Fruit fly (Drosophila melanogaster) whole organism, embryonic: Measurements from ENCODE around the gene mino.
A peak's percentile ranks its signal among the peaks of the same experiment; 100 is the strongest.

Experiments
- Aef1 ChIP-seq: fragments of 200-800 bp; sonication (Bioruptor generic); IDR thresholded peaks from 3 replicates; pipeline ENCODE4 v1.3.6; 2022; ENCODE audit warnings: missing biosample characterization, missing genetic modification characterization
- B-H2 ChIP-seq: fragments of 200-800 bp; sonication (Bioruptor generic); optimal IDR thresholded peaks from 2 replicates; lab custom pipeline; 2018; ENCODE audit warnings: missing biosample characterization, mild to moderate bottlenecking, missing genetic modification characterization
- Blimp-1 ChIP-seq: fragments of 200-800 bp; sonication (Bioruptor generic); optimal IDR thresholded peaks from 3 replicates; lab custom pipeline; 2018; ENCODE audit warnings: missing biosample characterization, missing genetic modification characterization, mild to moderate bottlenecking, moderate library complexity, missing genetic modification reagents
- CG10267 ChIP-seq: fragments of 200-800 bp; sonication (Bioruptor generic); optimal IDR thresholded peaks from 2 replicates; lab custom pipeline; 2018; ENCODE audit warnings: missing biosample characterization, mild to moderate bottlenecking, missing genetic modification characterization, moderate library complexity
- CG10979 ChIP-seq: fragments of 200-800 bp; sonication (Bioruptor generic); optimal IDR thresholded peaks from 2 replicates; lab custom pipeline; 2018; ENCODE audit warnings: missing biosample characterization, mild to moderate bottlenecking, missing genetic modification characterization, moderate library complexity
- CG12299 ChIP-seq: fragments of 200-800 bp; sonication (Bioruptor generic); optimal IDR thresholded peaks from 2 replicates; lab custom pipeline; 2018; ENCODE audit warnings: missing biosample characterization, mild to moderate bottlenecking, missing genetic modification characterization
- CG12391 ChIP-seq: fragments of 200-800 bp; sonication (Bioruptor generic); optimal IDR thresholded peaks from 3 replicates; lab custom pipeline; 2018; ENCODE audit warnings: missing biosample characterization, mild to moderate bottlenecking, missing genetic modification characterization, moderate library complexity
- CG12659 ChIP-seq: fragments of 200-800 bp; sonication (Bioruptor generic); optimal IDR thresholded peaks from 3 replicates; lab custom pipeline; 2017; ENCODE audit warnings: mild to moderate bottlenecking, missing biosample characterization, missing genetic modification reagents, missing genetic modification characterization
- CG13424 ChIP-seq: fragments of 200-800 bp; sonication (Bioruptor generic); optimal IDR thresholded peaks from 2 replicates; lab custom pipeline; 2019; ENCODE audit warnings: missing biosample characterization, mild to moderate bottlenecking, missing genetic modification characterization, moderate library complexity
- CG15269 ChIP-seq: fragments of 200-800 bp; sonication (Bioruptor generic); optimal IDR thresholded peaks from 2 replicates; lab custom pipeline; 2018; ENCODE audit warnings: missing biosample characterization, mild to moderate bottlenecking, missing genetic modification characterization, moderate library complexity
- CG15514 ChIP-seq: fragments of 200-800 bp; sonication (Bioruptor generic); optimal IDR thresholded peaks from 3 replicates; lab custom pipeline; 2017; ENCODE audit warnings: missing biosample characterization, missing genetic modification characterization, mild to moderate bottlenecking, moderate library complexity, missing genetic modification reagents
- CG15601 ChIP-seq: fragments of 200-800 bp; sonication (Bioruptor generic); optimal IDR thresholded peaks from 3 replicates; lab custom pipeline; 2019; ENCODE audit warnings: missing biosample characterization, mild to moderate bottlenecking, missing genetic modification characterization, moderate library complexity
- CG17912 ChIP-seq: fragments of 200-800 bp; sonication (Bioruptor generic); optimal IDR thresholded peaks from 2 replicates; lab custom pipeline; 2018; ENCODE audit warnings: missing biosample characterization, mild to moderate bottlenecking, missing genetic modification characterization
- CG2678 ChIP-seq: fragments of 200-800 bp; sonication (Bioruptor generic); optimal IDR thresholded peaks from 3 replicates; lab custom pipeline; 2019; ENCODE audit warnings: missing biosample characterization, mild to moderate bottlenecking, missing genetic modification characterization, moderate library complexity
- CG2712 ChIP-seq: fragments of 200-800 bp; optimal IDR thresholded peaks from 3 replicates; lab custom pipeline; 2019; ENCODE audit warnings: missing biosample characterization, mild to moderate bottlenecking, missing genetic modification characterization, moderate library complexity
- CG31441 ChIP-seq: fragments of 200-800 bp; sonication (Bioruptor generic); IDR thresholded peaks from 2 replicates; pipeline ENCODE4 v1.3.6; 2022; ENCODE audit warnings: missing biosample characterization, missing genetic modification characterization
- CG32767 ChIP-seq: fragments of 200-800 bp; sonication (Bioruptor generic); IDR thresholded peaks from 2 replicates; pipeline ENCODE4 v1.3.6; 2022; ENCODE audit warnings: missing biosample characterization, missing genetic modification characterization
- CG33213 ChIP-seq: fragments of 200-800 bp; sonication (Bioruptor generic); optimal IDR thresholded peaks from 3 replicates; lab custom pipeline; 2016; ENCODE audit warnings: missing biosample characterization, missing genetic modification characterization
- CG6765 ChIP-seq: fragments of 200-800 bp; sonication (Bioruptor generic); optimal IDR thresholded peaks from 3 replicates; lab custom pipeline; 2017; ENCODE audit warnings: missing biosample characterization, mild to moderate bottlenecking, missing genetic modification characterization
- CG6813 ChIP-seq: fragments of 200-800 bp; sonication (Bioruptor generic); optimal IDR thresholded peaks from 2 replicates; lab custom pipeline; 2017; ENCODE audit warnings: missing biosample characterization, missing genetic modification characterization, mild to moderate bottlenecking, moderate library complexity, missing genetic modification reagents
- CG8388 ChIP-seq: fragments of 200-800 bp; sonication (Bioruptor generic); optimal IDR thresholded peaks from 2 replicates; lab custom pipeline; 2019; ENCODE audit warnings: missing biosample characterization, mild to moderate bottlenecking, missing genetic modification characterization, moderate library complexity
- CG8924 ChIP-seq: fragments of 200-800 bp; optimal IDR thresholded peaks from 3 replicates; lab custom pipeline; 2019; ENCODE audit warnings: missing biosample characterization, mild to moderate bottlenecking, missing genetic modification characterization, moderate library complexity
- E2f1 ChIP-seq: fragments of 200-800 bp; sonication (Bioruptor generic); IDR thresholded peaks from 2 replicates; pipeline ENCODE4 v1.3.6; 2022; ENCODE audit warnings: missing biosample characterization, missing genetic modification characterization
- E2f2 ChIP-seq: fragments of 200-800 bp; sonication (Bioruptor generic); IDR thresholded peaks from 2 replicates; pipeline ENCODE4 v1.3.6; 2022; ENCODE audit warnings: missing biosample characterization, missing genetic modification characterization
- Eip74EF ChIP-seq, 2 experiments: fragments of 200-800 bp in 1 of 2; fragments of >200 bp in 1 of 2; sonication (Bioruptor generic) in 1 of 2; optimal IDR thresholded peaks; 2 replicates each; lab custom pipeline; 2017 to 2019; ENCODE audit warnings: missing biosample characterization in 2 of 2, missing genetic modification characterization in 2 of 2, mild to moderate bottlenecking in 1 of 2, moderate library complexity in 1 of 2
- HLH3B ChIP-seq: fragments of 200-800 bp; sonication (Bioruptor generic); IDR thresholded peaks from 2 replicates; pipeline ENCODE4 v1.3.6; 2022; ENCODE audit warnings: missing biosample characterization, missing genetic modification characterization
- Hr51 ChIP-seq, 2 experiments: fragments of 200-800 bp; sonication (Bioruptor generic); optimal IDR thresholded peaks; 2 replicates in 1 of 2; 3 replicates in 1 of 2; lab custom pipeline; 2016 to 2018; ENCODE audit warnings: missing biosample characterization in 2 of 2, missing genetic modification characterization in 2 of 2, mild to moderate bottlenecking in 1 of 2, moderate library complexity in 1 of 2
- Meics ChIP-seq: fragments of 200-800 bp; sonication (Bioruptor generic); optimal IDR thresholded peaks from 2 replicates; lab custom pipeline; 2017; ENCODE audit warnings: missing biosample characterization, mild to moderate bottlenecking, missing genetic modification characterization
- Nf-YB ChIP-seq: fragments of 200-800 bp; sonication (Bioruptor generic); optimal IDR thresholded peaks from 3 replicates; lab custom pipeline; 2019; ENCODE audit warnings: missing biosample characterization, mild to moderate bottlenecking, missing genetic modification characterization, moderate library complexity
- PHDP ChIP-seq: fragments of 200-800 bp; sonication (Bioruptor generic); optimal IDR thresholded peaks from 3 replicates; lab custom pipeline; 2018; ENCODE audit warnings: missing biosample characterization, mild to moderate bottlenecking, missing genetic modification characterization, moderate library complexity
- Pdp1 ChIP-seq, 2 experiments: fragments of 200-800 bp; sonication (Bioruptor generic); optimal IDR thresholded peaks; 3 replicates each; lab custom pipeline; 2016; ENCODE audit warnings: missing biosample characterization in 2 of 2, missing genetic modification characterization in 2 of 2, mild to moderate bottlenecking in 1 of 2, moderate library complexity in 1 of 2
- Sox100B ChIP-seq: fragments of 200-800 bp; sonication (Bioruptor generic); optimal IDR thresholded peaks from 3 replicates; lab custom pipeline; 2018; ENCODE audit warnings: missing biosample characterization, mild to moderate bottlenecking, missing genetic modification characterization
- Sox102F ChIP-seq: fragments of 200-800 bp; sonication (Bioruptor generic); optimal IDR thresholded peaks from 2 replicates; lab custom pipeline; 2018; ENCODE audit warnings: missing biosample characterization, mild to moderate bottlenecking, missing genetic modification characterization, moderate library complexity
- Vsx1 ChIP-seq: fragments of 200-800 bp; sonication (Bioruptor generic); optimal IDR thresholded peaks from 2 replicates; lab custom pipeline; 2017; ENCODE audit warnings: missing biosample characterization, mild to moderate bottlenecking, missing genetic modification characterization, missing genetic modification reagents
- Xbp1 ChIP-seq: fragments of 200-800 bp; sonication (Bioruptor generic); optimal IDR thresholded peaks from 3 replicates; lab custom pipeline; 2016; ENCODE audit warnings: missing biosample characterization, mild to moderate bottlenecking, missing genetic modification characterization
- dpn ChIP-seq, 2 experiments: fragments of 200-800 bp; sonication (Bioruptor generic); optimal IDR thresholded peaks; 3 replicates each; lab custom pipeline; 2016; ENCODE audit warnings: missing biosample characterization in 2 of 2, missing genetic modification characterization in 2 of 2
- emc ChIP-seq: fragments of 200-800 bp; sonication (Bioruptor generic); optimal IDR thresholded peaks from 2 replicates; lab custom pipeline; 2016; ENCODE audit warnings: missing biosample characterization, missing genetic modification characterization
- fd3F ChIP-seq: fragments of 200-800 bp; sonication (Bioruptor generic); optimal IDR thresholded peaks from 2 replicates; lab custom pipeline; 2018; ENCODE audit warnings: missing biosample characterization, mild to moderate bottlenecking, missing genetic modification characterization, moderate library complexity
- fru ChIP-seq: fragments of >200 bp; optimal IDR thresholded peaks from 2 replicates; lab custom pipeline; 2017
- gsb ChIP-seq: fragments of 200-800 bp; sonication (Bioruptor generic); IDR thresholded peaks from 2 replicates; pipeline ENCODE4 v1.3.6; 2022; ENCODE audit warnings: missing biosample characterization, missing genetic modification characterization
- gsb-n ChIP-seq: fragments of 200-800 bp; sonication (Bioruptor generic); optimal IDR thresholded peaks from 3 replicates; lab custom pipeline; 2018; ENCODE audit warnings: missing biosample characterization, mild to moderate bottlenecking, missing genetic modification characterization
- lbe ChIP-seq: fragments of 200-800 bp; sonication (Bioruptor generic); optimal IDR thresholded peaks from 2 replicates; lab custom pipeline; 2016; ENCODE audit warnings: missing biosample characterization, mild to moderate bottlenecking, missing genetic modification characterization
- nerfin-1 ChIP-seq: fragments of 200-800 bp; sonication (Bioruptor generic); optimal IDR thresholded peaks from 3 replicates; lab custom pipeline; 2019; ENCODE audit warnings: missing biosample characterization, mild to moderate bottlenecking, missing genetic modification characterization, moderate library complexity
- psq ChIP-seq: fragments of 200-800 bp; sonication (Bioruptor generic); optimal IDR thresholded peaks from 2 replicates; lab custom pipeline; 2017; ENCODE audit warnings: missing biosample characterization, missing genetic modification characterization
- row ChIP-seq: fragments of 200-800 bp; sonication (Bioruptor generic); IDR thresholded peaks from 3 replicates; pipeline ENCODE4 v1.3.6; 2022; ENCODE audit warnings: missing biosample characterization, missing genetic modification characterization
- slbo ChIP-seq: fragments of 200-800 bp; sonication (Bioruptor generic); IDR thresholded peaks from 2 replicates; pipeline ENCODE4 v1.3.6; 2022; ENCODE audit warnings: missing biosample characterization, missing genetic modification characterization
- tgo ChIP-seq: fragments of 200-800 bp; sonication (Bioruptor generic); IDR thresholded peaks from 3 replicates; pipeline ENCODE4 v1.3.6; 2022; ENCODE audit warnings: missing biosample characterization, missing genetic modification characterization
- wek ChIP-seq: fragments of 200-800 bp; sonication (Bioruptor generic); optimal IDR thresholded peaks from 3 replicates; lab custom pipeline; 2018; ENCODE audit warnings: missing biosample characterization, mild to moderate bottlenecking, missing genetic modification characterization, moderate library complexity
- zen ChIP-seq: fragments of 200-800 bp; sonication (Bioruptor generic); optimal IDR thresholded peaks from 3 replicates; lab custom pipeline; 2018; ENCODE audit warnings: missing biosample characterization, mild to moderate bottlenecking, missing genetic modification characterization, moderate library complexity

mino gene

dm6 chr3R:27919385-27919789 is 5.6 kb upstream of the mino start, which contains the start of gene Boh1 (continued):
- TF ChIP-seq Xbp1 (GFP tag; lab: Kevin White, UChicago) (peak; percentile 10), CG10267 (tag; lab: Kevin White, UChicago) (peak; percentile 76), Sox102F (GFP tag; lab: Kevin White, UChicago) (peak; percentile 18), fd3F (GFP tag; lab: Kevin White, UChicago) (peak; percentile 22), CG32767 (GFP tag; lab: Robert Waterston, UW) (no peak), E2f2 (GFP tag; lab: Robert Waterston, UW) (peak; percentile 28; the same call in 1 of the 2 replicates), nerfin-1 (tag; lab: Kevin White, UChicago) (peak; percentile 24), Sox100B (GFP tag; lab: Kevin White, UChicago) (peak; percentile 63), tgo (GFP tag; lab: Robert Waterston, UW) (peak; percentile 24; the same call in 1 of the 3 replicates), Vsx1 (GFP tag; lab: Kevin White, UChicago) (no peak), psq (GFP tag; lab: Kevin White, UChicago) (no peak), CG13424 (tag; lab: Kevin White, UChicago) (peak; percentile 51), Meics (GFP tag; lab: Kevin White, UChicago) (peak; percentile 30), CG8924 (tag; lab: Kevin White, UChicago) (peak; percentile 62), CG12659 (peak; percentile 39), CG17912 (GFP tag; lab: Kevin White, UChicago) (no peak), CG15601 (peak; percentile 32), CG10979 (tag; lab: Kevin White, UChicago) (peak; percentile 36), wek (peak; percentile 84), row (peak; percentile 90), emc (no peak), dpn (GFP tag; optimal IDR thresholded peaks at IDR 0.05; lab: Kevin White, UChicago) (peak in 1 of 2 experiments; percentile 9), gsb (GFP tag; lab: Robert Waterston, UW) (no peak), HLH3B (GFP tag; lab: Robert Waterston, UW) (no peak), CG6765 (GFP tag; lab: Kevin White, UChicago) (peak; percentile 37), Blimp-1 (GFP tag; lab: Kevin White, UChicago) (peak; percentile 13), Nf-YB (GFP tag; lab: Kevin White, UChicago) (peak; percentile 15), CG33213 (GFP tag; lab: Kevin White, UChicago) (peak; percentile 22), slbo (GFP tag; lab: Robert Waterston, UW) (peak; percentile 25; the same call in 1 of the 2 replicates), zen (peak; percentile 3), CG6813 (GFP tag; lab: Kevin White, UChicago) (no peak), B-H2 (GFP tag; lab: Kevin White, UChicago) (peak; percentile 42), CG15514 (GFP tag; lab: Kevin White, UChicago) (peak; percentile 54), fru (lab: Kevin White, UChicago) (no peak), CG8388 (GFP tag; lab: Kevin White, UChicago) (peak; percentile 24), Hr51 (GFP tag; optimal IDR thresholded peaks at IDR 0.05; lab: Kevin White, UChicago) (peak in 1 of 2 experiments; percentile 24), E2f1 (GFP tag; lab: Robert Waterston, UW) (no peak), Pdp1 (GFP tag; optimal IDR thresholded peaks at IDR 0.05; lab: Kevin White, UChicago) (peak in 1 of 2 experiments; percentile 7), PHDP (tag; lab: Kevin White, UChicago) (peak; percentile 52), CG2678 (tag; lab: Kevin White, UChicago) (peak; percentile 60), Aef1 (GFP tag; lab: Robert Waterston, UW) (no peak), CG15269 (tag; lab: Kevin White, UChicago) (peak; percentile 45), Eip74EF (GFP tag; optimal IDR thresholded peaks at IDR 0.05; lab: Kevin White, UChicago) (peak in 1 of 2 experiments; percentile 12), lbe (GFP tag; lab: Kevin White, UChicago) (peak; percentile 13), CG12391 (tag; lab: Kevin White, UChicago) (peak; percentile 61), CG31441 (GFP tag; lab: Robert Waterston, UW) (peak; percentile 70), CG12299 (tag; lab: Kevin White, UChicago) (peak; percentile 15), CG2712 (tag; lab: Kevin White, UChicago) (peak; percentile 69), gsb-n (tag; lab: Kevin White, UChicago) (peak; percentile 53)
